Worm (Caenorhabditis elegans): Measurements from ENCODE around the gene coa-7.
"Not testable (repeated sequence)": the region's sequence is repeated elsewhere in the genome, so short reads cannot be mapped to it uniquely, and the experiment has no call there.

The coa-7 gene

ce11 chrII:11650975-11651588 lies at the start of gene coa-7:
Gene coa-7 (minus strand): TSS chrII:11651148.
- TF ChIP-seq unc-62 (GFP tag; optimal IDR thresholded peaks at IDR 0.05): no peak

ce11 chrII:11700635-11701034 lies 49.7 kb upstream of the coa-7 start:
- no peak for TF ChIP-seq unc-62 (GFP tag; optimal IDR thresholded peaks at IDR 0.05)

- no peak for TF ChIP-seq unc-62 (GFP tag; optimal IDR thresholded peaks at IDR 0.05)
Measured at ce11 chrII:11700200-11700599, 49.3 kb upstream of the coa-7 start, which contains the start of gene inos-1. Gene inos-1 (minus strand): TSS chrII:11700300.

ce11 chrII:11695945-11696270 lies 45.0 kb upstream of the coa-7 start, which contains the start of gene xpf-1:
Gene xpf-1 (plus strand): TSS chrII:11696171.
- no peak for TF ChIP-seq unc-62 (GFP tag; optimal IDR thresholded peaks at IDR 0.05)

ce11 chrII:11695161-11695944 lies 44.4 kb upstream of the coa-7 start, which contains the start of gene tars-1:
Gene tars-1 (minus strand): TSS chrII:11695657.
- not testable (repeated sequence) for TF ChIP-seq unc-62 (GFP tag; optimal IDR thresholded peaks at IDR 0.05)

ce11 chrII:11694432-11694831 lies 43.5 kb upstream of the coa-7 start:
- no peak for TF ChIP-seq unc-62 (GFP tag; optimal IDR thresholded peaks at IDR 0.05)

- TF ChIP-seq unc-62 (GFP tag; optimal IDR thresholded peaks at IDR 0.05): no peak
Measured at ce11 chrII:11690868-11691267, 39.9 kb upstream of the coa-7 start.

- no peak for TF ChIP-seq unc-62 (GFP tag; optimal IDR thresholded peaks at IDR 0.05)
Measured at ce11 chrII:11689941-11690340, 39.0 kb upstream of the coa-7 start.

ce11 chrII:11688643-11689042 lies 37.7 kb upstream of the coa-7 start, which contains the start of gene kel-1:
Gene kel-1 (plus strand): TSS chrII:11688943.
- no peak for TF ChIP-seq unc-62 (GFP tag; optimal IDR thresholded peaks at IDR 0.05)

ce11 chrII:11688011-11688410 lies 37.1 kb upstream of the coa-7 start:
- TF ChIP-seq unc-62 (GFP tag; optimal IDR thresholded peaks at IDR 0.05): no peak

- TF ChIP-seq unc-62 (GFP tag; optimal IDR thresholded peaks at IDR 0.05): no peak
Measured at ce11 chrII:11685177-11685576, 34.2 kb upstream of the coa-7 start, which contains the start of gene C47D12.5. Gene C47D12.5 (minus strand): TSS chrII:11685277.

- TF ChIP-seq unc-62 (GFP tag; optimal IDR thresholded peaks at IDR 0.05): no peak
Measured at ce11 chrII:11681136-11681824, 30.3 kb upstream of the coa-7 start, which contains the start of the genes sfxn-1.4 and C47D12.4. Gene sfxn-1.4 (minus strand): TSS chrII:11681236. Gene C47D12.4 (plus strand): TSS chrII:11681774.

ce11 chrII:11680220-11680619 lies 29.3 kb upstream of the coa-7 start:
- no peak for TF ChIP-seq unc-62 (GFP tag; optimal IDR thresholded peaks at IDR 0.05)

ce11 chrII:11675877-11676473 lies 25.0 kb upstream of the coa-7 start, which contains the start of the genes trr-1 and C47D12.2:
Gene trr-1 (minus strand): TSS chrII:11675927.
Gene C47D12.2 (plus strand): TSS chrII:11676306.
- TF ChIP-seq unc-62 (GFP tag; optimal IDR thresholded peaks at IDR 0.05): no peak

- TF ChIP-seq unc-62 (GFP tag; optimal IDR thresholded peaks at IDR 0.05): no peak
Measured at ce11 chrII:11658854-11659253, 7.9 kb upstream of the coa-7 start.

ce11 chrII:11657079-11657478 lies 6.1 kb upstream of the coa-7 start, which contains the start of gene nep-1:
Gene nep-1 (minus strand): TSS chrII:11657179.
- no peak for TF ChIP-seq unc-62 (GFP tag; optimal IDR thresholded peaks at IDR 0.05)
